Worm (Caenorhabditis elegans): ENCODE data around the gene Y55B1BL.2.

The Y55B1BL.2 gene

ce11 chrIII:382470-382869 is 20.1 kb upstream of the Y55B1BL.2 start, which contains the start of gene K10F12.7:
Gene K10F12.7, minus strand, starts transcription at chrIII:382570.
- TF ChIP-seq nhr-77 (tag; optimal IDR thresholded peaks at IDR 0.05) (no peak), nhr-6 (tag; optimal IDR thresholded peaks at IDR 0.05) (no peak), mdl-1 (tag; optimal IDR thresholded peaks at IDR 0.05) (no peak), gmeb-1 (tag; optimal IDR thresholded peaks at IDR 0.05) (no peak), ceh-16 (tag; optimal IDR thresholded peaks at IDR 0.05) (no peak), R02D3.7 (tag; optimal IDR thresholded peaks at IDR 0.05) (no peak)

ce11 chrIII:385068-385467 is 17.5 kb upstream of the Y55B1BL.2 start:
- TF ChIP-seq nhr-10 (tag; optimal IDR thresholded peaks at IDR 0.05) (no peak), nhr-129 (tag; optimal IDR thresholded peaks at IDR 0.05) (peak; percentile 32), ztf-1 (GFP tag; conservative IDR thresholded peaks at IDR 0.05) (no peak), ztf-4 (tag; optimal IDR thresholded peaks at IDR 0.05) (no peak), lsy-2 (tag; optimal IDR thresholded peaks at IDR 0.05) (no peak)

- no peak for TF ChIP-seq ztf-4 (tag; optimal IDR thresholded peaks at IDR 0.05)
- TF ChIP-seq C34F6.9 (tag; optimal IDR thresholded peaks at IDR 0.05): no peak
- no peak for TF ChIP-seq blmp-1 (tag; optimal IDR thresholded peaks at IDR 0.05; ENCODE audit: insufficient read depth)
- TF ChIP-seq nhr-11 (tag; optimal IDR thresholded peaks at IDR 0.05): no peak
- TF ChIP-seq unc-62 (GFP tag; optimal IDR thresholded peaks at IDR 0.05): no peak
- no peak for TF ChIP-seq nhr-25 (tag; optimal IDR thresholded peaks at IDR 0.05)
- no peak for TF ChIP-seq unc-55 (GFP tag; optimal IDR thresholded peaks at IDR 0.05)
- TF ChIP-seq dmd-4 (tag; optimal IDR thresholded peaks at IDR 0.05): no peak
- TF ChIP-seq lin-39 (tag; optimal IDR thresholded peaks at IDR 0.05): no peak
- no peak for TF ChIP-seq nhr-77 (tag; optimal IDR thresholded peaks at IDR 0.05)
- TF ChIP-seq ceh-82 (tag; optimal IDR thresholded peaks at IDR 0.05): no peak
- no peak for TF ChIP-seq sma-3 (GFP tag; optimal IDR thresholded peaks at IDR 0.05)
- TF ChIP-seq fos-1 (tag; optimal IDR thresholded peaks at IDR 0.05): no peak
Observed at ce11 chrIII:400898-401297, 1.7 kb upstream of the Y55B1BL.2 start.

ce11 chrIII:418649-419048 is 16.1 kb downstream of the Y55B1BL.2 start, which contains the start of gene stim-1:
Gene stim-1, minus strand, starts transcription at chrIII:418749.
- TF ChIP-seq Y55F3AM.14 (GFP tag; optimal IDR thresholded peaks at IDR 0.05) (no peak), nhr-6 (tag; optimal IDR thresholded peaks at IDR 0.05) (no peak), lin-11 (tag; optimal IDR thresholded peaks at IDR 0.05) (no peak), ceh-16 (tag; optimal IDR thresholded peaks at IDR 0.05) (no peak), lin-13 (GFP tag; optimal IDR thresholded peaks at IDR 0.05) (no peak), aly-2 (tag; optimal IDR thresholded peaks at IDR 0.05) (no peak), lsy-2 (tag; optimal IDR thresholded peaks at IDR 0.05) (no peak), mbf-1 (tag; optimal IDR thresholded peaks at IDR 0.05) (no peak), elt-3 (tag; optimal IDR thresholded peaks at IDR 0.05) (no peak), dmd-4 (tag; optimal IDR thresholded peaks at IDR 0.05) (no peak), mdl-1 (tag; optimal IDR thresholded peaks at IDR 0.05) (no peak), sma-9 (GFP tag; optimal IDR thresholded peaks at IDR 0.05) (no peak), sma-9 (tag; optimal IDR thresholded peaks at IDR 0.05) (no peak), nhr-12 (tag; optimal IDR thresholded peaks at IDR 0.05) (no peak), peb-1 (tag; optimal IDR thresholded peaks at IDR 0.05) (no peak), F13H6.1 (tag; optimal IDR thresholded peaks at IDR 0.05) (no peak), unc-62 (GFP tag; optimal IDR thresholded peaks at IDR 0.05) (no peak), ZK546.5 (tag; optimal IDR thresholded peaks at IDR 0.05) (no peak), nhr-10 (tag; optimal IDR thresholded peaks at IDR 0.05) (no peak)

ce11 chrIII:422553-422952 is 20.0 kb downstream of the Y55B1BL.2 start:
- peak; percentile 87 for TF ChIP-seq fos-1 (tag; optimal IDR thresholded peaks at IDR 0.05)
- TF ChIP-seq zag-1 (tag; optimal IDR thresholded peaks at IDR 0.05): no peak

- peak; percentile 5 for TF ChIP-seq C34F6.9 (tag; optimal IDR thresholded peaks at IDR 0.05)
- no peak for TF ChIP-seq fos-1 (tag; optimal IDR thresholded peaks at IDR 0.05)
- no peak for TF ChIP-seq mbf-1 (tag; optimal IDR thresholded peaks at IDR 0.05)
- no peak for TF ChIP-seq elt-1 (tag; optimal IDR thresholded peaks at IDR 0.05)
- TF ChIP-seq ztf-11 (tag; optimal IDR thresholded peaks at IDR 0.05): no peak
- TF ChIP-seq skn-1 (tag; optimal IDR thresholded peaks at IDR 0.05): no peak
- no peak for TF ChIP-seq R02D3.7 (tag; optimal IDR thresholded peaks at IDR 0.05)
- peak in 1 of 2 experiments; percentile 20 for TF ChIP-seq lsy-2 (tag; optimal IDR thresholded peaks at IDR 0.05)
- no peak for TF ChIP-seq ceh-82 (tag; optimal IDR thresholded peaks at IDR 0.05)
- no peak for TF ChIP-seq mdl-1 (tag; optimal IDR thresholded peaks at IDR 0.05)
- TF ChIP-seq unc-55 (GFP tag; optimal IDR thresholded peaks at IDR 0.05): peak; percentile 23
- TF ChIP-seq zag-1 (tag; optimal IDR thresholded peaks at IDR 0.05): no peak
- no peak for TF ChIP-seq nhr-10 (tag; optimal IDR thresholded peaks at IDR 0.05)
- no peak for TF ChIP-seq lin-39 (tag; optimal IDR thresholded peaks at IDR 0.05)
- no peak for TF ChIP-seq unc-62 (GFP tag; optimal IDR thresholded peaks at IDR 0.05)
Observed at ce11 chrIII:423875-424274, 21.3 kb downstream of the Y55B1BL.2 start.

All from whole organism, L2 larva.